Fruit fly (Drosophila melanogaster) whole organism: ENCODE data around the gene CG42304.

Experiments used
- Dll ChIP-seq: fragments of >200 bp; optimal IDR thresholded peaks from 2 replicates; lab custom pipeline; 2017
- pan ChIP-seq: fragments of >200 bp; optimal IDR thresholded peaks from 2 replicates; lab custom pipeline; 2017
- psq ChIP-seq: fragments of >200 bp; optimal IDR thresholded peaks from 2 replicates; lab custom pipeline; 2017

- TF ChIP-seq pan (lab: Kevin White, UChicago) (no peak), psq (lab: Kevin White, UChicago) (no peak), Dll (lab: Kevin White, UChicago) (no peak)
Measured at dm6 chr3L:2651800-2652199, at the start of gene CG42304, which contains the start of the genes ProRS-m and Snup.
